Worm (Caenorhabditis elegans) whole organism, late embryonic: Measurements from ENCODE around the gene srsx-3.

Experiments
- K02D7.2 ChIP-seq: sonication (generic microtip); optimal IDR thresholded peaks from 2 replicates; lab custom pipeline; 2017; ENCODE audit warnings: mild to moderate bottlenecking, missing genetic modification characterization, missing compliant biosample characterization
- K09A11.1 ChIP-seq: sonication (generic microtip); optimal IDR thresholded peaks from 2 replicates; lab custom pipeline; 2017; ENCODE audit warnings: antibody characterized with exemption, mild to moderate bottlenecking, missing genetic modification characterization, missing compliant biosample characterization; ENCODE audit not compliant: insufficient read depth
- ceh-19 ChIP-seq: fragments of 200-800 bp; sonication (Bioruptor generic); optimal IDR thresholded peaks from 2 replicates; lab custom pipeline; 2018; ENCODE audit warnings: mild to moderate bottlenecking, missing genetic modification characterization, missing compliant biosample characterization
- ceh-34 ChIP-seq: sonication (generic microtip); optimal IDR thresholded peaks from 2 replicates; lab custom pipeline; 2016; ENCODE audit warnings: mild to moderate bottlenecking, missing genetic modification characterization, missing compliant biosample characterization
- che-1 ChIP-seq: sonication (generic microtip); optimal IDR thresholded peaks from 2 replicates; lab custom pipeline; 2016; ENCODE audit warnings: mild to moderate bottlenecking, missing genetic modification characterization, missing compliant biosample characterization
- elt-2 ChIP-seq: sonication (generic microtip); optimal IDR thresholded peaks from 2 replicates; lab custom pipeline; 2016; ENCODE audit warnings: missing genetic modification reagents, missing genetic modification characterization, missing compliant biosample characterization
- fkh-6 ChIP-seq: sonication (generic microtip); optimal IDR thresholded peaks from 2 replicates; lab custom pipeline; 2016; ENCODE audit warnings: missing genetic modification characterization, missing compliant biosample characterization
- pqm-1 ChIP-seq: sonication (generic microtip); optimal IDR thresholded peaks from 2 replicates; lab custom pipeline; 2016; ENCODE audit warnings: missing genetic modification characterization, missing compliant biosample characterization
- rnt-1 ChIP-seq: sonication (generic microtip); optimal IDR thresholded peaks from 2 replicates; lab custom pipeline; 2016; ENCODE audit warnings: missing genetic modification characterization, missing compliant biosample characterization
- syd-9 ChIP-seq: sonication (generic microtip); optimal IDR thresholded peaks from 2 replicates; lab custom pipeline; 2016; ENCODE audit warnings: mild to moderate bottlenecking, missing genetic modification characterization, moderate library complexity, missing compliant biosample characterization
- zip-5 ChIP-seq: sonication (generic microtip); optimal IDR thresholded peaks from 2 replicates; lab custom pipeline; 2016; ENCODE audit warnings: missing genetic modification characterization, missing compliant biosample characterization

DNA sequence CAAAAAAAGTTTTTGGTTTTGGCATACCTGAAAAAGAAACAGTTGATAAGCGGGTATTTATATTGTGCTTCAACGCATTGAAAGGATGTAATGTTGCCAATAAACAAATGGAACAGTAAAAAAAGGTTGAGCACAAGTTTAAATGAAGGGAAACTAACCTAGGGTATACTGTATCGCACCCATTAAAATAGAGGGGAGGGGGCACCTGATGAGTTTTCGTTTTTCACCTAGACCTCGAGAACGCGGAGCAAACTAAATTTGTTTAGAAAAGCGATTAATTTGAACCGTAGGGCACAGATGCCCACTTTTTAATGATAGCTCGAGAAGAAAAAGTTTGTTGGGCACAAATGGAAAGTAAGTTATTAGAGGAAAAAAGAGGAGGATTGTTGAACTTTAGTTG, 4.1 kb downstream of the srsx-3 start, which contains the start of gene ncx-10:
- no peak for TF ChIP-seq rnt-1 (tag; lab: Kevin White, UChicago)
- TF ChIP-seq K09A11.1 (tag; lab: Kevin White, UChicago): no peak
- TF ChIP-seq ceh-34 (tag; lab: Kevin White, UChicago): no peak
- TF ChIP-seq elt-2 (tag; lab: Kevin White, UChicago): no peak
- no peak for TF ChIP-seq fkh-6
- TF ChIP-seq pqm-1 (tag; lab: Kevin White, UChicago): no peak
- TF ChIP-seq che-1 (tag; lab: Kevin White, UChicago): no peak
- TF ChIP-seq ceh-19 (GFP tag; lab: Kevin White, UChicago): no peak
- no peak for TF ChIP-seq syd-9
- TF ChIP-seq K02D7.2 (tag; lab: Kevin White, UChicago): no peak
- TF ChIP-seq zip-5: no peak
